Worm (Caenorhabditis elegans) whole organism, midembryonic: Measurements from ENCODE around the gene sna-3.

Source experiments
- klf-2 ChIP-seq: fragments of 200-800 bp; sonication (Bioruptor generic); conservative IDR thresholded peaks from 2 replicates; pipeline ENCODE4 v1.3.6; 2022; ENCODE audit warnings: missing genetic modification reagents, missing genetic modification characterization, missing compliant biosample characterization
- ref-1 ChIP-seq: fragments of 200-800 bp; sonication (Bioruptor generic); conservative IDR thresholded peaks from 2 replicates; pipeline ENCODE4 v1.3.6; 2022; ENCODE audit warnings: missing genetic modification reagents, missing genetic modification characterization, missing compliant biosample characterization
- ztf-23 ChIP-seq: fragments of 200-800 bp; sonication (Bioruptor generic); IDR thresholded peaks from 2 replicates; pipeline ENCODE4 v1.3.6; 2022; ENCODE audit warnings: missing genetic modification reagents, missing genetic modification characterization, missing compliant biosample characterization
- ztf-29 ChIP-seq: fragments of 200-800 bp; sonication (Bioruptor generic); IDR thresholded peaks from 2 replicates; pipeline ENCODE4 v1.3.6; 2022; ENCODE audit warnings: missing genetic modification reagents, missing genetic modification characterization, missing compliant biosample characterization

- no peak for TF ChIP-seq ztf-29
- TF ChIP-seq ztf-23 (GFP tag; lab: Robert Waterston, UW), result no peak
- no peak for TF ChIP-seq klf-2 (GFP tag; lab: Robert Waterston, UW)
- TF ChIP-seq ref-1, result no peak
Observed at ce11 chrIII:6207046-6207445, 1.0 kb upstream of the sna-3 start.
